Fruit fly (Drosophila melanogaster): ENCODE data around the gene twe.

The twe gene

DNA sequence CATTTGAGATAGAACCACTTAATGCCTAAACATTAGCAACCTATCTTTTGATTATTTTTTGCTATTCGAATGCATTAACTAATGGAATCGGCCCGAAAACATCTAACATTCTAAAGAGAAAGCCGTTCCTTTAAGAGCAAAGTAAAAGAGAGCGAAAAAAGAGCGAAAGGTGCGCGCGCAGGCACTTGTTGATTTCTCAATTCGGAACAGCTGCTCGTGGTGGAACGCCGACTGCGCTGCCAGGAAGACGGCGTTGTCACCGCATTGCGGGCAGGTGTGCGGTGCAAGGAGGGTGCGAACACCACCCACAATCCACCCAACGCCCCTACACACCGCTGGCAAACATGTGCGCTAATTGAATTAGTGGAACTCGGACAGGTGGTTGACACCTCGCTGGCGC lies 26.9 kb downstream of the twe start:
- TF ChIP-seq foxo (GFP tag; optimal IDR thresholded peaks at IDR 0.05), result no peak
- no peak for TF ChIP-seq pan (optimal IDR thresholded peaks at IDR 0.05)
- no peak for TF ChIP-seq ey (GFP tag; optimal IDR thresholded peaks at IDR 0.05)
- no peak for TF ChIP-seq Vsx2 (GFP tag; optimal IDR thresholded peaks at IDR 0.05; ENCODE audit: partially characterized antibody)
- no peak for TF ChIP-seq lola (GFP tag; optimal IDR thresholded peaks at IDR 0.05)
- TF ChIP-seq HLH106 (tag; optimal IDR thresholded peaks at IDR 0.05), result no peak
- TF ChIP-seq Abd-B (GFP tag; optimal IDR thresholded peaks at IDR 0.05), result no peak
- TF ChIP-seq usp (GFP tag; optimal IDR thresholded peaks at IDR 0.05), result no peak
- TF ChIP-seq Jra (GFP tag; optimal IDR thresholded peaks at IDR 0.05), result no peak
- TF ChIP-seq OdsH (GFP tag; optimal IDR thresholded peaks at IDR 0.05), result no peak
- TF ChIP-seq dsf (GFP tag; optimal IDR thresholded peaks at IDR 0.05; ENCODE audit: borderline replicate concordance), result no peak
- TF ChIP-seq brk (GFP tag; optimal IDR thresholded peaks at IDR 0.05), result no peak

DNA sequence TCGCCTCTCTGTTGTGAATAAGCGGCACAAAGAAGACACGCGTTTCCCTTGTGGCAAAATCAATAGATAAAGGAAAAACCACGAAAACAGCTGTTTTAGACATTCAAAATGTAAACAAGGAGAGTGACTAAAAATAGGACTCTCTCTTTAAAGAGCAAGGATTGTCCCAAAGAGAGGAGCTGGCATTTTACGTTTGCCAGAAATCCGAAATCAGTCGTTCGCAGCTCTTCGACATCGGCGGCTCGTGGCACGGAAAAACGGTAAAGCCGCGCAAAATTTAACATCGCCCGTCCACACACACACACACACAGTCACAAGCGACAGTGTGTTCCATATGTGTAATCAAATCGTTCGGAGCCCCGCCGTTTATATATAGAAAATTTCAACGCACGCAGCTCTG lies 30.4 kb downstream of the twe start, which contains the start of gene Ca-Ma2d:
Ca-Ma2d (plus strand) TSS at position 211 of the 400 bp plus-strand sequence.
- TF ChIP-seq sv (GFP tag; optimal IDR thresholded peaks at IDR 0.05), result no peak
- TF ChIP-seq Sp1 (GFP tag; optimal IDR thresholded peaks at IDR 0.05), result no peak
- TF ChIP-seq Rel (GFP tag; optimal IDR thresholded peaks at IDR 0.05), result no peak
- TF ChIP-seq Rel (tag; optimal IDR thresholded peaks at IDR 0.05), result no peak
- no peak for TF ChIP-seq CG32264 (GFP tag; optimal IDR thresholded peaks at IDR 0.05)
- no peak for TF ChIP-seq psq (GFP tag; optimal IDR thresholded peaks at IDR 0.05)
- TF ChIP-seq fru (GFP tag; optimal IDR thresholded peaks at IDR 0.05), result no peak
- no peak for TF ChIP-seq N (GFP tag; optimal IDR thresholded peaks at IDR 0.05)
- no peak for TF ChIP-seq GATAd (GFP tag; optimal IDR thresholded peaks at IDR 0.05)
- no peak for TF ChIP-seq Vsx2 (GFP tag; optimal IDR thresholded peaks at IDR 0.05; ENCODE audit: partially characterized antibody)
- no peak for TF ChIP-seq Dfd (GFP tag; optimal IDR thresholded peaks at IDR 0.05)
- TF ChIP-seq OdsH (GFP tag; optimal IDR thresholded peaks at IDR 0.05), result no peak
- TF ChIP-seq CrebA (GFP tag; optimal IDR thresholded peaks at IDR 0.05; ENCODE audit: borderline replicate concordance), result no peak
- TF ChIP-seq woc (GFP tag; optimal IDR thresholded peaks at IDR 0.05), result no peak
- TF ChIP-seq brk (GFP tag; optimal IDR thresholded peaks at IDR 0.05), result no peak

DNA sequence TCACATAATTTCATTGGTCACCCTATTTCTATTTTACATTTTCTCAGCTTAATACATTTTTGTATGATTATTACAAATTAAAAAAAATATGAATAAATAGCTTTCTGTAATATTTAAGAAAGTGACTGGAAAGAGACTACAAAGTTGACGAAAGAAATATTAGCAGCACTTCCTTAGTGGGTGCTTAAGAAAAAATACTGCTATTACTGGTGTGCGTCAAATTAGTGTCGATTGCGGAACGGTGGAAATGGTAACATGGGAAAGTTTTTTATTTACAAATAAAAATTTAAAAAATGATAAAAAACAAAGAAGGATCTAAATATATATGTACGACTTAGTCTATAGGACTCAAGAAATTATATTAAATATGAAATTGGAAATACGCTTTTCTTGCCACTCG lies 37.7 kb downstream of the twe start:
- TF ChIP-seq sv (GFP tag; optimal IDR thresholded peaks at IDR 0.05), result no peak

DNA sequence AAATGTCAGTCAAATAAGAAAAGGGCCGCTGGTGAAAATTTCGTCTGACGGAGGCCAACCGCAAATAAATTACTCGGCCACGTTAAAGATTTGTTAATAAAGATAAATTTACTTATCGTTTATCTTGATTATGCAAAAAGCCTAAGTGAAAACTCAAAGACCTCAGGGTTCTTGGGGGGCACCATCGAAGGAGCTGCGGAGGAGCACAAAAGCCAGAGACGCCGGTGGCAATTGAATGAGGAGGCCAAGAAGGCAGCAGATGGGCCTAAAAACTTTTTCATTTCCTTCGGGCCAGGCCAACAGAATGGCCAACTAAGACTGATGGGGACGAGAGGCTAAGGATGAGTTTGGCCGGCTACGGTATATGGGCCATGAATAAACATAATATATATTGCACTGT lies 45.4 kb downstream of the twe start:
- TF ChIP-seq h (GFP tag; optimal IDR thresholded peaks at IDR 0.05) (no peak), jim (GFP tag; optimal IDR thresholded peaks at IDR 0.05) (no peak), usp (GFP tag; optimal IDR thresholded peaks at IDR 0.05) (no peak), Myc (optimal IDR thresholded peaks at IDR 0.05) (no peak), Vsx2 (GFP tag; optimal IDR thresholded peaks at IDR 0.05; ENCODE audit: partially characterized antibody) (no peak), pan (optimal IDR thresholded peaks at IDR 0.05) (no peak), Hr83 (GFP tag; optimal IDR thresholded peaks at IDR 0.05; ENCODE audit: poor library complexity, severe bottlenecking) (no peak), Hnf4 (GFP tag; optimal IDR thresholded peaks at IDR 0.05) (no peak), dsf (GFP tag; optimal IDR thresholded peaks at IDR 0.05; ENCODE audit: borderline replicate concordance) (no peak), N (GFP tag; optimal IDR thresholded peaks at IDR 0.05) (no peak), Abd-B (GFP tag; optimal IDR thresholded peaks at IDR 0.05) (no peak), foxo (GFP tag; optimal IDR thresholded peaks at IDR 0.05) (no peak)

DNA sequence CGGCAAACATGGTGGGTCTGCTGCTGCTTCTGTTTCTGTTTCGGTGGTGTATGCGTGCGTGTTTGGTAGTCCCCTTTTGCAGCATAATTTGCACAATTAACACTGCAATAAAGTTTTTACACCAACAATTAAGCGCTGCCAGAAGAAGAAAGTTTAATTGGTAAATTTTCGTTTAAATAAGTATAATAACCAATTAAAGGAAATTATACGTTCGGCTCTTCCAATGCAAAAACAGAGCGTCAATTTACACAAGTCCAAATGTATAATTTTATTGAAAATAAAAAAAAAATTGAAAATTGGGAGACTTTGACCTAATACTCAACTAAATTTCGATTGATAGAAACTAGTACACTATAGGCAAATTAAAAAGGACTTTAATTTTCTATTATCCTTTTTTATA lies 50.5 kb downstream of the twe start, which contains the start of gene CG31819:
CG31819 (plus strand) TSS at position 301 of the 400 bp plus-strand sequence.
- TF ChIP-seq OdsH (GFP tag; optimal IDR thresholded peaks at IDR 0.05) (no peak), GATAd (GFP tag; optimal IDR thresholded peaks at IDR 0.05) (no peak), HLH106 (tag; optimal IDR thresholded peaks at IDR 0.05) (no peak), CG32264 (GFP tag; optimal IDR thresholded peaks at IDR 0.05) (no peak)
